Worm (Caenorhabditis elegans) whole organism, L1 larva: ENCODE results near the gene Y56A3A.28.
A peak's percentile ranks its signal among the peaks of the same experiment; 100 is the strongest.

Experiments used
- C04F5.9 ChIP-seq: sonication (generic microtip); optimal IDR thresholded peaks from 2 replicates; lab custom pipeline; 2016; ENCODE audit warnings: missing genetic modification characterization, missing compliant biosample characterization
- alr-1 ChIP-seq: fragments of 200-800 bp; sonication (Bioruptor generic); optimal IDR thresholded peaks from 2 replicates; lab custom pipeline; 2018; ENCODE audit warnings: borderline replicate concordance, mild to moderate bottlenecking, missing genetic modification characterization, missing compliant biosample characterization
- ama-1 ChIP-seq: fragments of 150-350 bp; optimal IDR thresholded peaks from 2 replicates; lab custom pipeline; 2014
- blmp-1 ChIP-seq: fragments of 150-350 bp; optimal IDR thresholded peaks from 2 replicates; lab custom pipeline; 2014; ENCODE audit warnings: missing biosample characterization, missing genetic modification characterization
- ceh-8 ChIP-seq: fragments of 200-800 bp; sonication (Bioruptor generic); optimal IDR thresholded peaks from 2 replicates; lab custom pipeline; 2018; ENCODE audit warnings: mild to moderate bottlenecking, missing genetic modification characterization, moderate library complexity, missing compliant biosample characterization
- ceh-82 ChIP-seq, 3 experiments: fragments of 150-350 bp in 1 of 3; sonication (generic microtip) in 2 of 3; optimal IDR thresholded peaks; 2 replicates each; lab custom pipeline; 2014 to 2017; ENCODE audit warnings: missing biosample characterization in 3 of 3, missing genetic modification characterization in 3 of 3
- dpl-1 ChIP-seq, 3 experiments: fragments of 150-350 bp in 2 of 3; sonication (generic microtip) in 1 of 3; optimal IDR thresholded peaks; 2 replicates each; lab custom pipeline; 2014 to 2017; ENCODE audit warnings: missing biosample characterization in 3 of 3, missing genetic modification characterization in 3 of 3, missing genetic modification reagents in 3 of 3
- dsc-1 ChIP-seq: sonication (generic microtip); optimal IDR thresholded peaks from 2 replicates; lab custom pipeline; 2016; ENCODE audit warnings: mild to moderate bottlenecking, missing genetic modification characterization, missing compliant biosample characterization
- efl-1 ChIP-seq, 4 experiments: fragments of 150-350 bp; optimal IDR thresholded peaks in 3 of 4; peaks in 1 of 4; 1 replicate in 1 of 4; 2 replicates in 3 of 4; lab custom pipeline; 2014; ENCODE audit warnings: missing biosample characterization in 2 of 4, missing genetic modification characterization in 2 of 4, missing genetic modification reagents in 2 of 4
- efl-3 ChIP-seq: fragments of 200-800 bp; sonication (Bioruptor generic); optimal IDR thresholded peaks from 2 replicates; lab custom pipeline; 2018; ENCODE audit warnings: mild to moderate bottlenecking, missing genetic modification characterization, missing compliant biosample characterization
- elt-2 ChIP-seq: sonication (generic microtip); optimal IDR thresholded peaks from 2 replicates; lab custom pipeline; 2016; ENCODE audit warnings: missing genetic modification characterization, mild to moderate bottlenecking, inconsistent platforms, missing compliant biosample characterization, missing genetic modification reagents
- ets-5 ChIP-seq: fragments of 200-800 bp; sonication (Bioruptor generic); IDR thresholded peaks from 2 replicates; pipeline ENCODE4 v1.3.6; 2022; ENCODE audit warnings: missing genetic modification characterization, missing compliant biosample characterization
- fkh-10 ChIP-seq: sonication (generic microtip); optimal IDR thresholded peaks from 2 replicates; lab custom pipeline; 2017; ENCODE audit warnings: missing biosample characterization, missing genetic modification reagents, missing genetic modification characterization
- fkh-8 ChIP-seq: sonication (generic microtip); optimal IDR thresholded peaks from 2 replicates; lab custom pipeline; 2016; ENCODE audit warnings: mild to moderate bottlenecking, missing genetic modification characterization, missing compliant biosample characterization
- fos-1 ChIP-seq: fragments of 150-350 bp; optimal IDR thresholded peaks from 2 replicates; lab custom pipeline; 2014; ENCODE audit warnings: missing biosample characterization, missing genetic modification characterization
- grh-1 ChIP-seq: fragments of 200-800 bp; sonication (Bioruptor generic); IDR thresholded peaks from 2 replicates; pipeline ENCODE4 v1.3.6; 2022; ENCODE audit warnings: missing genetic modification reagents, missing genetic modification characterization, missing compliant biosample characterization
- irx-1 ChIP-seq: sonication (generic microtip); optimal IDR thresholded peaks from 2 replicates; lab custom pipeline; 2016; ENCODE audit warnings: missing genetic modification characterization, missing compliant biosample characterization
- isw-1 ChIP-seq: fragments of 200-800 bp; sonication (Bioruptor generic); IDR thresholded peaks from 2 replicates; pipeline ENCODE4 v1.3.6; 2022; ENCODE audit warnings: missing genetic modification characterization, missing compliant biosample characterization
- jun-1 ChIP-seq: fragments of 150-350 bp; optimal IDR thresholded peaks from 2 replicates; lab custom pipeline; 2014; ENCODE audit warnings: missing biosample characterization, missing genetic modification reagents, missing genetic modification characterization
- lin-14 ChIP-seq: fragments of 200-800 bp; sonication (Bioruptor generic); optimal IDR thresholded peaks from 2 replicates; lab custom pipeline; 2018; ENCODE audit warnings: mild to moderate bottlenecking, missing genetic modification characterization, moderate library complexity, missing compliant biosample characterization
- lin-15B ChIP-seq: fragments of 150-350 bp; sonication (generic microtip); optimal IDR thresholded peaks from 3 replicates; lab custom pipeline; 2014; ENCODE audit warnings: missing biosample characterization, missing genetic modification characterization
- lsy-2 ChIP-seq, 2 experiments: fragments of 150-350 bp; optimal IDR thresholded peaks; 2 replicates each; lab custom pipeline; 2014; ENCODE audit warnings: missing biosample characterization in 2 of 2, missing genetic modification characterization in 2 of 2
- mab-9 ChIP-seq: fragments of 200-800 bp; sonication (Bioruptor generic); IDR thresholded peaks from 2 replicates; pipeline ENCODE4 v1.3.6; 2022; ENCODE audit warnings: missing genetic modification reagents, missing genetic modification characterization, missing compliant biosample characterization
- mdl-1 ChIP-seq, 2 experiments: fragments of 150-350 bp; optimal IDR thresholded peaks; 2 replicates each; lab custom pipeline; 2014 to 2017; ENCODE audit warnings: missing biosample characterization in 2 of 2, missing genetic modification characterization in 2 of 2, inconsistent platforms in 1 of 2
- nhr-11 ChIP-seq: fragments of 150-350 bp; optimal IDR thresholded peaks from 2 replicates; lab custom pipeline; 2014; ENCODE audit warnings: missing biosample characterization, missing genetic modification characterization
- nhr-47 ChIP-seq: sonication (generic microtip); optimal IDR thresholded peaks from 2 replicates; lab custom pipeline; 2016; ENCODE audit warnings: mild to moderate bottlenecking, missing genetic modification characterization, moderate library complexity, missing compliant biosample characterization
- nhr-71 ChIP-seq: sonication (generic microtip); optimal IDR thresholded peaks from 2 replicates; lab custom pipeline; 2016; ENCODE audit warnings: mild to moderate bottlenecking, missing genetic modification characterization, moderate library complexity, missing compliant biosample characterization
- pqm-1 ChIP-seq: sonication (generic microtip); optimal IDR thresholded peaks from 3 replicates; lab custom pipeline; 2017; ENCODE audit warnings: missing biosample characterization, missing genetic modification characterization
- rnt-1 ChIP-seq: sonication (generic microtip); optimal IDR thresholded peaks from 2 replicates; lab custom pipeline; 2016; ENCODE audit warnings: mild to moderate bottlenecking, missing genetic modification characterization, moderate library complexity, missing compliant biosample characterization
- skn-1 ChIP-seq: fragments of 150-350 bp; optimal IDR thresholded peaks from 2 replicates; lab custom pipeline; 2014; ENCODE audit warnings: missing biosample characterization, missing genetic modification characterization
- snu-23 ChIP-seq: sonication (generic microtip); optimal IDR thresholded peaks from 2 replicates; lab custom pipeline; 2016; ENCODE audit warnings: missing genetic modification characterization, missing compliant biosample characterization
- sup-37 ChIP-seq: fragments of 200-800 bp; sonication (Bioruptor generic); optimal IDR thresholded peaks from 2 replicates; lab custom pipeline; 2018; ENCODE audit warnings: mild to moderate bottlenecking, missing genetic modification characterization, missing compliant biosample characterization
- tbx-2 ChIP-seq: sonication (generic microtip); optimal IDR thresholded peaks from 2 replicates; lab custom pipeline; 2016; ENCODE audit warnings: missing genetic modification characterization, missing compliant biosample characterization
- unc-30 ChIP-seq: sonication (generic microtip); optimal IDR thresholded peaks from 2 replicates; lab custom pipeline; 2017; ENCODE audit warnings: missing biosample characterization, missing genetic modification characterization
- unc-86 ChIP-seq: sonication (generic microtip); optimal IDR thresholded peaks from 2 replicates; lab custom pipeline; 2016; ENCODE audit warnings: missing genetic modification characterization, missing compliant biosample characterization
- unc-98 ChIP-seq: fragments of 200-800 bp; sonication (Bioruptor generic); IDR thresholded peaks from 2 replicates; pipeline ENCODE4 v1.3.6; 2022; ENCODE audit warnings: missing genetic modification characterization, missing compliant biosample characterization
- vab-15 ChIP-seq: sonication (generic microtip); optimal IDR thresholded peaks from 2 replicates; lab custom pipeline; 2017; ENCODE audit warnings: missing genotype, mild to moderate bottlenecking, missing genetic modification characterization, missing compliant biosample characterization
- xbp-1 ChIP-seq: sonication (generic microtip); optimal IDR thresholded peaks from 2 replicates; lab custom pipeline; 2016; ENCODE audit warnings: missing genetic modification characterization, missing compliant biosample characterization
- ztf-11 ChIP-seq, 2 experiments: sonication (generic microtip); optimal IDR thresholded peaks; 2 replicates each; lab custom pipeline; 2016 to 2017; ENCODE audit warnings: missing genetic modification characterization in 2 of 2, missing biosample characterization in 1 of 2, missing compliant biosample characterization in 1 of 2
- ztf-4 ChIP-seq: fragments of 150-350 bp; optimal IDR thresholded peaks from 2 replicates; lab custom pipeline; 2014; ENCODE audit warnings: missing biosample characterization, missing genetic modification characterization

The Y56A3A.28 gene

DNA sequence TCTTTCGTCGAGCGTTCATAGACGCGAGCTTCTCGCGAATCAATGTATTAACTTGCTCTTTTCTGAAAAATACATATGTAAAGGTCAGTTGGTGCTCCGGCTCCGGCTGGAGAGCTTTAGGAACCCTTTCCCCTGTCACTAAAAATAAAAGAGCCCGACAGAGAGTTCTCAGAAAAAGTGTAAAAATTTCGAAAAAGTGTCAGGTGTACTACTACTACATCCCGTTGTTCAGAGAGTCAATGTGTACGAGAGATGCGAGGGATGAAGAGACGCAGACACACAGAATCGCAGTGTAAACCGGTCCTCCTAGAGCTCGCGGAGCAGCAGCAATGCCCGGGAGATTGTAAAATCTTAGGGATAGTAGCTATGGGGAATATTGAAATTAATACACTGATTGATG lies 28.5 kb downstream of the Y56A3A.28 start (continued):
- TF ChIP-seq elt-2 (tag; lab: Kevin White, UChicago) (no peak), ets-5 (GFP tag; lab: Robert Waterston, UW) (no peak), snu-23 (GFP tag; lab: Kevin White, UChicago) (peak; percentile 64), dsc-1 (peak; percentile 10), efl-3 (GFP tag; lab: Kevin White, UChicago) (no peak), efl-1 (optimal IDR thresholded peaks at IDR 0.05; lab: Kevin White, UChicago) (peak; percentile 19 to 27), efl-1 (GFP tag; optimal IDR thresholded peaks at IDR 0.05 in 1 of 2; lab: Kevin White, UChicago) (peak; percentile 26 to 90), unc-98 (GFP tag; lab: Robert Waterston, UW) (peak; percentile 69), nhr-47 (peak; percentile 54), ztf-11 (tag; optimal IDR thresholded peaks at IDR 0.05; lab: Kevin White, UChicago) (no peak), mdl-1 (tag; optimal IDR thresholded peaks at IDR 0.05; lab: Kevin White, UChicago) (peak in 1 of 2 experiments; percentile 2), unc-30 (tag; lab: Kevin White, UChicago) (no peak), nhr-11 (no peak), lin-14 (GFP tag; lab: Kevin White, UChicago) (peak; percentile 85), ama-1 (lab: Kevin White, UChicago) (no peak), isw-1 (GFP tag; lab: Robert Waterston, UW) (no peak), jun-1 (tag; lab: Kevin White, UChicago) (no peak), pqm-1 (no peak)

ce11 chrIII:11940008-11940407 lies 31.2 kb downstream of the Y56A3A.28 start:
- TF ChIP-seq lsy-2 (tag; optimal IDR thresholded peaks at IDR 0.05; lab: Kevin White, UChicago), result peak in 1 of 2 experiments; percentile 27
- TF ChIP-seq C04F5.9, result peak; percentile 97

- peak in 1 of 2 experiments; percentile 2 for TF ChIP-seq lsy-2 (tag; optimal IDR thresholded peaks at IDR 0.05; lab: Kevin White, UChicago)
- TF ChIP-seq C04F5.9, result peak; percentile 97
These were observed 31.9 kb downstream of the Y56A3A.28 start for ce11 chrIII:11939238-11939637.

DNA sequence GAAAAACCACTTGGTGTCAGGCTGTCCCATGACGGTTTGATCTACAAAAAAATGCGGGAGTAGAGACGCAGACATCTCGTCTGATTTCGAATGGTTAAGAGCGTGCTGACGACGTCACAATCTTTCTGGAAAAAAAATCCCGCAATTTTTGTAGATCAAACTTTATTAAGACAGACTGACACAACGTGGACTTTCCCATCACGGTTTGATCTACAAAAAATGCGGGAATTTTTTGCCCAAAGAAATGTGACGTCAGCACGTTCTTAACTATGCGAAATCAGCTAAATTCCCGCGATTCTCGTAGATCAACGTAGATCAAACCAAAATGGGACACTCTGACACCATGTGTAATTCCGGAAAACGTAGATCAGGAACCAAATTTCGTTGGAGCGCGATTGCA lies 32.6 kb downstream of the Y56A3A.28 start:
- TF ChIP-seq mdl-1 (tag; optimal IDR thresholded peaks at IDR 0.05; lab: Kevin White, UChicago) (no peak), grh-1 (no peak), jun-1 (tag; lab: Kevin White, UChicago) (no peak), ceh-82 (tag; optimal IDR thresholded peaks at IDR 0.05; lab: Kevin White, UChicago) (no peak), skn-1 (tag; lab: Kevin White, UChicago) (no peak)
- TF ChIP-seq, all 84 proteins: peak for 0

DNA sequence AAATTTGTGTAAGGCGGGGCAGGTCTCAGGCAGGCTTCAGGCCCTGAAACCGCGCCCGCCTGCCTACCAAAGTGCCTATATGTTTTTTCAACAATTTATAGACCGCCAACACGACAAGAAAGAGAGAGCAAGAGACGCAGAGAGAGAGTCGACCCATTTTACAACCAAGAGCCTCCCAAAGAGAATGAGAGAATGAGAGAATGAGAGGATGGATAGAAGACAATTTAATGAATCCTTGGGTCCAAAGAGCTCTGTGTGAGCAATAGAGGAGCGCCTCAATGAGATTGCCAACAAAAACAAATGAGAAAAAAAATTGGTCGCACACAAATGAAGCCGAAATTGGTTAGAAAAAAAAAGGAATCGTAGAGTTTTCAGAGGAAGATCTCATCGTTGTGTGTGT lies 33.3 kb downstream of the Y56A3A.28 start:
- TF ChIP-seq tbx-2 (tag; lab: Kevin White, UChicago), result peak; percentile 14
- peak; percentile 19 for TF ChIP-seq snu-23 (GFP tag; lab: Kevin White, UChicago)
- TF ChIP-seq sup-37 (GFP tag; lab: Kevin White, UChicago), result no peak
- TF ChIP-seq lin-14 (GFP tag; lab: Kevin White, UChicago), result peak; percentile 50
- peak; percentile 20 for TF ChIP-seq dsc-1
- TF ChIP-seq nhr-71, result peak; percentile 50
- no peak for TF ChIP-seq vab-15 (tag; lab: Kevin White, UChicago)
- TF ChIP-seq lsy-2 (tag; optimal IDR thresholded peaks at IDR 0.05; lab: Kevin White, UChicago), result peak; percentile 14 to 42
- TF ChIP-seq rnt-1 (tag; lab: Kevin White, UChicago), result peak; percentile 45

DNA sequence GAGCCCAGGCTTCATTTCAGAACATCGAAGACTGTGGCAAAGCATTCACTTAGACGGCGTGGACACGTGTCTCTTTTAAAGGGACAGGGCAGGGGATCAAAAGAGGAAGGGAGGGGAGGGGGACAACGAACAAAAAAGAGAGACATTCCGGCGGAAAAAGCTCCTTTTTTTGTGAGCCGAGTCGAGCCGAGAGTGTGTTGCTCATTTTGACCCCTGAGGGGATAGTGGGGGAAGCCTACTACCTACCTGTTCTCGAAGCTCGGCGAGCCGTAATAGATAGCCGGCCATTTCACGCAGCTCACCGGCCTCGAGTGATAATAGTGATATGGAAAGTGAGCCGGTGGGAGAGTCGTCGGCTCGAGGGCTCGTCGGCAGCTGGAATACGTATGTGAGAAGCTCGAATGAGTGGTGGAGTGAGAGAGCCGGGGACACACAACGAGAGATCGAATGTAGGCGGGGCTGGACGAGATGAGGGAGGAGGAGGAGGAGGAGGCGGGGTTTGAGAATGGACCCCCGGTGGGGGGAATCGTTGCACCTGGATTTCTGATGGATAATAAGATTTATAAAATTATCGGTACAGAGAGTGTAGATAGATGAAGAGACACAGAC lies 34.4 kb downstream of the Y56A3A.28 start:
- no peak for TF ChIP-seq irx-1
- TF ChIP-seq ztf-4 (tag; lab: Kevin White, UChicago), result no peak
- no peak for TF ChIP-seq lin-15B (tag; lab: Kevin White, UChicago)
- peak; percentile 30 for TF ChIP-seq nhr-71
- no peak for TF ChIP-seq alr-1 (tag; lab: Kevin White, UChicago)
- no peak for TF ChIP-seq mab-9 (GFP tag; lab: Robert Waterston, UW)
- no peak for TF ChIP-seq dpl-1 (GFP tag; optimal IDR thresholded peaks at IDR 0.05; lab: Kevin White, UChicago)
- TF ChIP-seq fkh-8 (tag; lab: Kevin White, UChicago), result peak; percentile 39
- peak; percentile 29 for TF ChIP-seq nhr-47
- peak; percentile 24 for TF ChIP-seq rnt-1 (tag; lab: Kevin White, UChicago)
- TF ChIP-seq efl-1 (optimal IDR thresholded peaks at IDR 0.05; lab: Kevin White, UChicago), result no peak
- TF ChIP-seq efl-1 (GFP tag; optimal IDR thresholded peaks at IDR 0.05 in 1 of 2; lab: Kevin White, UChicago), result peak in 1 of 2 experiments; percentile 91
- no peak for TF ChIP-seq fos-1 (tag; lab: Kevin White, UChicago)
- no peak for TF ChIP-seq ceh-8
- TF ChIP-seq tbx-2 (tag; lab: Kevin White, UChicago), result peak; percentile 25
- TF ChIP-seq jun-1 (tag; lab: Kevin White, UChicago), result no peak
- TF ChIP-seq fkh-10 (GFP tag; lab: Kevin White, UChicago), result no peak
- TF ChIP-seq unc-86, result no peak
- TF ChIP-seq skn-1 (tag; lab: Kevin White, UChicago), result no peak
- peak; percentile 2 for TF ChIP-seq xbp-1 (tag; lab: Kevin White, UChicago)
- no peak for TF ChIP-seq blmp-1 (tag; lab: Kevin White, UChicago)
